Worm (Caenorhabditis elegans): ENCODE data around the gene C31H2.3.

- TF ChIP-seq nhr-28 (tag; optimal IDR thresholded peaks at IDR 0.05) (no peak), pha-4 (tag; optimal IDR thresholded peaks at IDR 0.05) (no peak), zip-8 (tag; optimal IDR thresholded peaks at IDR 0.05) (no peak), nhr-237 (tag; optimal IDR thresholded peaks at IDR 0.05) (no peak), nhr-12 (tag; optimal IDR thresholded peaks at IDR 0.05) (no peak), ceh-39 (tag; optimal IDR thresholded peaks at IDR 0.05) (no peak), lin-13 (tag; optimal IDR thresholded peaks at IDR 0.05) (no peak), unc-39 (tag; optimal IDR thresholded peaks at IDR 0.05) (no peak)
These were observed 48.2 kb upstream of the C31H2.3 start for ce11 chrX:5202399-5202798.
